Fruit fly (Drosophila melanogaster): ENCODE data around the gene Fnta.
A peak's percentile ranks its signal among the peaks of the same experiment; 100 is the strongest.

DNA sequence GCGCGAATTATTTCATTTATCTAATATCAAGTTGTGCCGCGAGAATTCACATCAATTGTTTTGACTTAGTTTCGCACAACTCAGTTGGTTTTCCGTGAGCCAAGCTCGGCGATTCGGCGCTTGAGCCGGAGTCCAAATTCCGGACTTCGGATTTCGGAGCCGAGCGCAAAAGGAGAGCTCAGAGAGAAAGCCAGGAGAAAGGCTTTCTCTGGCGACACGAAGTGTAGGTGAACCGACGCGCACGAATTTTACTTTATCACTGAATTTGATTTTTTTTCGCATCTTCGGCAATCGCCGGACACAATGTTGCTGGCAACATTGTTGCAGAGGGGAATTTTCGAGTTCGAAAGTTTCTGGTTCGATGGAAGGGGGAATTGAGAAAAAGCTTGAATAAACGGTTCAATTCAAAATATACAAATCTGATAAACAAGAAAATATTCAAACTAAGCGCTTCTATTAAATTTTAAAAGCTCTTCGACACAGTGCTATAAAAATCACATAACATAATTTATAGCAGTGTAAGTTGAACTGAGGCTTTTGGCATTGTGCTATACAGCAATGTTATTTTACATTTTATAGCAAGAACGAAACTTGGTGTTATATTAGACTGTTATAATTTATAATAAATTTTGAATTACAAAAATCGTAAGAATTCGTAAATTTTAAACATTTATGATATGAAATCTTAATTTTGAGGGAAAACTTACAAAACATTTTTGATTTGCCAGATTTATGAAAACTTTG is 36.5 kb downstream of the Fnta start, which contains the start of gene fipi:
- no peak for TF ChIP-seq CG6163 (GFP tag; IDR thresholded peaks at IDR 0.05)
- TF ChIP-seq CG32006 (GFP tag; optimal IDR thresholded peaks at IDR 0.05), result no peak
- no peak for TF ChIP-seq CG31627 (GFP tag; optimal IDR thresholded peaks at IDR 0.05)
- no peak for TF ChIP-seq Eip75B (GFP tag; optimal IDR thresholded peaks at IDR 0.05)
- TF ChIP-seq CG8632 (GFP tag; optimal IDR thresholded peaks at IDR 0.05), result no peak
- no peak for TF ChIP-seq CG4318 (GFP tag; optimal IDR thresholded peaks at IDR 0.05)
- TF ChIP-seq Gug (GFP tag; IDR thresholded peaks at IDR 0.05), result no peak
- no peak for TF ChIP-seq ss (GFP tag; optimal IDR thresholded peaks at IDR 0.05)
- TF ChIP-seq pdm3 (GFP tag; optimal IDR thresholded peaks at IDR 0.05), result no peak
- no peak for TF ChIP-seq Ets96B (tag; optimal IDR thresholded peaks at IDR 0.05)
- peak; percentile 66 for TF ChIP-seq Eip78C (GFP tag)
- TF ChIP-seq CG34406 (GFP tag; optimal IDR thresholded peaks at IDR 0.05), result no peak
